Fruit fly (Drosophila melanogaster) whole organism, prepupa: ENCODE results near the gene flr.

Experiments used
- Blimp-1 ChIP-seq: fragments of 200-800 bp; sonication (Bioruptor generic); optimal IDR thresholded peaks from 3 replicates; lab custom pipeline; 2017; ENCODE audit warnings: missing biosample characterization, missing genetic modification characterization, mild to moderate bottlenecking, moderate library complexity, missing genetic modification reagents
- CG11902 ChIP-seq: fragments of 200-800 bp; sonication (Bioruptor generic); optimal IDR thresholded peaks from 3 replicates; lab custom pipeline; 2016; ENCODE audit warnings: missing biosample characterization, missing genetic modification characterization
- CG3032 ChIP-seq: fragments of 200-800 bp; optimal IDR thresholded peaks from 2 replicates; lab custom pipeline; 2019; ENCODE audit warnings: missing biosample characterization, mild to moderate bottlenecking, missing genetic modification characterization, moderate library complexity
- CG3919 ChIP-seq: fragments of 200-800 bp; sonication (Bioruptor generic); optimal IDR thresholded peaks from 3 replicates; lab custom pipeline; 2016; ENCODE audit warnings: missing biosample characterization, missing genetic modification characterization
- CG6792 ChIP-seq: fragments of 200-800 bp; sonication (Bioruptor generic); optimal IDR thresholded peaks from 3 replicates; lab custom pipeline; 2016; ENCODE audit warnings: missing biosample characterization, missing genetic modification characterization
- Hr4 ChIP-seq: fragments of 200-800 bp; sonication (Bioruptor generic); optimal IDR thresholded peaks from 3 replicates; lab custom pipeline; 2016; ENCODE audit warnings: missing biosample characterization, missing genetic modification characterization
- OdsH ChIP-seq: fragments of 200-800 bp; sonication (Bioruptor generic); optimal IDR thresholded peaks from 3 replicates; lab custom pipeline; 2016; ENCODE audit warnings: missing biosample characterization, missing genetic modification characterization
- Sox14 ChIP-seq: fragments of 200-800 bp; sonication (Bioruptor generic); optimal IDR thresholded peaks from 3 replicates; lab custom pipeline; 2016; ENCODE audit warnings: missing biosample characterization, missing genetic modification characterization
- cyc ChIP-seq: fragments of 200-800 bp; sonication (Bioruptor generic); optimal IDR thresholded peaks from 3 replicates; lab custom pipeline; 2016; ENCODE audit warnings: missing biosample characterization, missing genetic modification characterization
- fd85E ChIP-seq: fragments of 200-800 bp; sonication (Bioruptor generic); optimal IDR thresholded peaks from 3 replicates; lab custom pipeline; 2016; ENCODE audit warnings: missing biosample characterization, missing genetic modification characterization
- pdm3 ChIP-seq: fragments of 200-800 bp; sonication (Bioruptor generic); optimal IDR thresholded peaks from 3 replicates; lab custom pipeline; 2016; ENCODE audit warnings: missing biosample characterization, missing genetic modification characterization

DNA sequence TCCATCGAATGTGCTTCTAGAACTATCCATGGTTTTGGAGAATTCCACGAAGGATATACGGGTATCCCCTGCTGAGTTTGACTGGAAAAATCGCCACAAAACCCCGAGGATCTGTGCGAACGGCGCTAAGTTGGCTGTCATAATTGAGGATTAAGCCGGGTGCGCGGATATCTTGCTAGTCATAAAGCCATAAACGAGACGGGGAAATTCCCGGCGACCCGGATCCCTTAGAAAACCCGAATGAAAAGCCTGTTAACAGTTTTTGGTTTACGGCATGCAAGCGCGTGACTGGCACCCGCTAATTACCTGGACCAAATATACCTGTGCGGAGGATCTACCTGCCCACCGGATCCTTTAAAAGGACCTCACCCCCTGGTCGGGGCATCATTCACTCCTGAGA lies 34.4 kb upstream of the flr start, which contains the start of gene SNCF:
- TF ChIP-seq Sox14 (GFP tag; lab: Kevin White, UChicago) = no peak
- no peak for TF ChIP-seq Blimp-1 (GFP tag; lab: Kevin White, UChicago)
- no peak for TF ChIP-seq fd85E
- no peak for TF ChIP-seq cyc
- TF ChIP-seq pdm3 (GFP tag; lab: Kevin White, UChicago) = no peak
- no peak for TF ChIP-seq CG3919 (GFP tag; lab: Kevin White, UChicago)
- no peak for TF ChIP-seq Hr4 (GFP tag; lab: Kevin White, UChicago)
- TF ChIP-seq CG3032 (tag; lab: Kevin White, UChicago) = no peak
- no peak for TF ChIP-seq CG6792 (GFP tag; lab: Kevin White, UChicago)
- TF ChIP-seq OdsH (GFP tag; lab: Kevin White, UChicago) = no peak
- TF ChIP-seq CG11902 = no peak
